Worm (Caenorhabditis elegans) whole organism, late embryonic: ENCODE data around the gene Y59C2A.3.

Experiments
- dve-1 ChIP-seq: sonication (generic microtip); optimal IDR thresholded peaks from 2 replicates; lab custom pipeline; 2017; ENCODE audit warnings: antibody characterized with exemption, mild to moderate bottlenecking, missing genetic modification characterization, missing compliant biosample characterization
- hlh-15 ChIP-seq: sonication (generic microtip); optimal IDR thresholded peaks from 2 replicates; lab custom pipeline; 2016; ENCODE audit warnings: missing genetic modification characterization, missing compliant biosample characterization

- TF ChIP-seq dve-1 (tag; lab: Kevin White, UChicago), result no peak
- no peak for TF ChIP-seq hlh-15 (tag; lab: Kevin White, UChicago)
Observed at ce11 chrII:2166376-2166775, 53.3 kb downstream of the Y59C2A.3 start, which contains the start of gene C33C12.4.
